Fruit fly (Drosophila melanogaster) whole organism, embryonic: ENCODE data around the gene CG42268.

ENCODE experiments used
- ATbp ChIP-seq: fragments of 200-800 bp; sonication (Bioruptor generic); optimal IDR thresholded peaks from 2 replicates; lab custom pipeline; 2017; ENCODE audit warnings: missing biosample characterization, mild to moderate bottlenecking, missing genetic modification characterization, missing genetic modification reagents
- Aef1 ChIP-seq: fragments of 200-800 bp; sonication (Bioruptor generic); IDR thresholded peaks from 3 replicates; pipeline ENCODE4 v1.3.6; 2022; ENCODE audit warnings: missing biosample characterization, missing genetic modification characterization
- B-H1 ChIP-seq: fragments of 200-800 bp; sonication (Bioruptor generic); IDR thresholded peaks from 3 replicates; pipeline ENCODE4 v1.3.6; 2022; ENCODE audit warnings: missing biosample characterization, missing genetic modification characterization
- BtbVII ChIP-seq: fragments of 200-800 bp; sonication (Bioruptor generic); optimal IDR thresholded peaks from 3 replicates; lab custom pipeline; 2017; ENCODE audit warnings: missing biosample characterization, mild to moderate bottlenecking, missing genetic modification characterization
- C15 ChIP-seq: fragments of 200-800 bp; sonication (Bioruptor generic); IDR thresholded peaks from 3 replicates; pipeline ENCODE4 v1.3.6; 2022; ENCODE audit warnings: missing biosample characterization, missing genetic modification characterization
- CG10462 ChIP-seq: fragments of 200-800 bp; sonication (Bioruptor generic); optimal IDR thresholded peaks from 2 replicates; lab custom pipeline; 2016; ENCODE audit warnings: missing biosample characterization, missing genetic modification characterization
- CG11085 ChIP-seq: fragments of 200-800 bp; sonication (Bioruptor generic); IDR thresholded peaks from 2 replicates; pipeline ENCODE4 v1.3.6; 2022; ENCODE audit warnings: missing biosample characterization, missing genetic modification characterization
- CG14965 ChIP-seq: fragments of 200-800 bp; sonication (Bioruptor generic); optimal IDR thresholded peaks from 2 replicates; lab custom pipeline; 2016; ENCODE audit warnings: missing biosample characterization, missing genetic modification characterization, borderline replicate concordance
- CG16813 ChIP-seq: fragments of 200-800 bp; sonication (Bioruptor generic); IDR thresholded peaks from 3 replicates; pipeline ENCODE4 v1.3.6; 2022; ENCODE audit warnings: missing biosample characterization, missing genetic modification characterization; ENCODE audit not compliant: partially characterized antibody
- CG17359 ChIP-seq: fragments of 200-800 bp; sonication (Bioruptor generic); optimal IDR thresholded peaks from 3 replicates; lab custom pipeline; 2018; ENCODE audit warnings: missing biosample characterization, mild to moderate bottlenecking, missing genetic modification characterization, moderate library complexity
- CG1832 ChIP-seq: fragments of 200-800 bp; sonication (Bioruptor generic); optimal IDR thresholded peaks from 2 replicates; lab custom pipeline; 2017; ENCODE audit warnings: missing biosample characterization, mild to moderate bottlenecking, missing genetic modification characterization, inconsistent platforms
- CG2678 ChIP-seq: fragments of 200-800 bp; sonication (Bioruptor generic); optimal IDR thresholded peaks from 3 replicates; lab custom pipeline; 2019; ENCODE audit warnings: missing biosample characterization, mild to moderate bottlenecking, missing genetic modification characterization, moderate library complexity
- CG30431 ChIP-seq: fragments of 200-800 bp; sonication (Bioruptor generic); optimal IDR thresholded peaks from 2 replicates; lab custom pipeline; 2017; ENCODE audit warnings: missing biosample characterization, missing genetic modification characterization
- CG31388 ChIP-seq: fragments of 200-800 bp; sonication (Bioruptor generic); optimal IDR thresholded peaks from 2 replicates; lab custom pipeline; 2016; ENCODE audit warnings: missing biosample characterization, missing genetic modification characterization
- CG33557 ChIP-seq: fragments of 200-800 bp; sonication (Bioruptor generic); optimal IDR thresholded peaks from 2 replicates; lab custom pipeline; 2019; ENCODE audit warnings: missing biosample characterization, mild to moderate bottlenecking, missing genetic modification characterization, moderate library complexity
- CG3407 ChIP-seq: fragments of 200-800 bp; sonication (Bioruptor generic); optimal IDR thresholded peaks from 2 replicates; lab custom pipeline; 2018; ENCODE audit warnings: missing biosample characterization, mild to moderate bottlenecking, missing genetic modification characterization
- CG3847 ChIP-seq: fragments of 200-800 bp; sonication (Bioruptor generic); IDR thresholded peaks from 2 replicates; pipeline ENCODE4 v1.3.6; 2022; ENCODE audit warnings: missing biosample characterization, missing genetic modification characterization
- CG7987 ChIP-seq: fragments of 200-800 bp; sonication (Bioruptor generic); optimal IDR thresholded peaks from 2 replicates; lab custom pipeline; 2018; ENCODE audit warnings: missing biosample characterization, mild to moderate bottlenecking, missing genetic modification characterization, moderate library complexity
- Camta ChIP-seq: fragments of 200-800 bp; sonication (Bioruptor generic); optimal IDR thresholded peaks from 2 replicates; lab custom pipeline; 2016; ENCODE audit warnings: missing biosample characterization, missing genetic modification characterization
- Dfd ChIP-seq, 2 experiments: fragments of >200 bp; optimal IDR thresholded peaks; 2 replicates each; lab custom pipeline; 2017; ENCODE audit warnings: missing biosample characterization in 2 of 2, missing genetic modification characterization in 2 of 2
- Dip3 ChIP-seq: fragments of 200-800 bp; sonication (Bioruptor generic); optimal IDR thresholded peaks from 3 replicates; lab custom pipeline; 2016; ENCODE audit warnings: missing biosample characterization, missing genetic modification characterization
- E2f2 ChIP-seq: fragments of 200-800 bp; sonication (Bioruptor generic); IDR thresholded peaks from 2 replicates; pipeline ENCODE4 v1.3.6; 2022; ENCODE audit warnings: missing biosample characterization, missing genetic modification characterization
- Ets97D ChIP-seq: fragments of 200-800 bp; sonication (Bioruptor generic); optimal IDR thresholded peaks from 3 replicates; lab custom pipeline; 2016; ENCODE audit warnings: missing biosample characterization, missing genetic modification characterization
- Fer1 ChIP-seq: fragments of 200-800 bp; sonication (Bioruptor generic); optimal IDR thresholded peaks from 2 replicates; lab custom pipeline; 2017; ENCODE audit warnings: missing biosample characterization, mild to moderate bottlenecking, missing genetic modification characterization
- Gug ChIP-seq: fragments of 200-800 bp; sonication (Bioruptor generic); IDR thresholded peaks from 4 replicates; pipeline ENCODE4 v1.3.6; 2022; ENCODE audit warnings: missing biosample characterization, missing genetic modification characterization
- H15 ChIP-seq: fragments of 200-800 bp; sonication (Bioruptor generic); IDR thresholded peaks from 3 replicates; pipeline ENCODE4 v1.3.6; 2022; ENCODE audit warnings: missing biosample characterization, missing genetic modification characterization
- Lim3 ChIP-seq: fragments of 200-800 bp; sonication (Bioruptor generic); IDR thresholded peaks from 2 replicates; pipeline ENCODE4 v1.3.6; 2022; ENCODE audit warnings: missing biosample characterization, missing genetic modification characterization
- Side ChIP-seq: fragments of 200-800 bp; sonication (Bioruptor generic); optimal IDR thresholded peaks from 2 replicates; lab custom pipeline; 2016; ENCODE audit warnings: missing biosample characterization, missing genetic modification characterization
- Stat92E ChIP-seq, 3 experiments: fragments of >200 bp in 2 of 3; fragments of 200-800 bp in 1 of 3; sonication (Bioruptor generic) in 1 of 3; optimal IDR thresholded peaks; 2 replicates each; lab custom pipeline; 2017 to 2019; ENCODE audit warnings: missing biosample characterization in 3 of 3, missing genetic modification characterization in 3 of 3, mild to moderate bottlenecking in 1 of 3, moderate library complexity in 1 of 3
- TFAM ChIP-seq: fragments of 200-800 bp; sonication (Bioruptor generic); optimal IDR thresholded peaks from 2 replicates; lab custom pipeline; 2017; ENCODE audit warnings: missing biosample characterization, missing genetic modification characterization, inconsistent platforms
- Vsx1 ChIP-seq: fragments of 200-800 bp; sonication (Bioruptor generic); optimal IDR thresholded peaks from 2 replicates; lab custom pipeline; 2017; ENCODE audit warnings: missing biosample characterization, mild to moderate bottlenecking, missing genetic modification characterization, missing genetic modification reagents
- chif ChIP-seq, 2 experiments: fragments of 200-800 bp; sonication (Bioruptor generic); optimal IDR thresholded peaks; 3 replicates each; lab custom pipeline; 2016; ENCODE audit warnings: missing biosample characterization in 2 of 2, missing genetic modification characterization in 2 of 2
- cwo ChIP-seq: fragments of 200-800 bp; sonication (Bioruptor generic); optimal IDR thresholded peaks from 3 replicates; lab custom pipeline; 2017; ENCODE audit warnings: missing biosample characterization, missing genetic modification characterization, mild to moderate bottlenecking, moderate library complexity, missing genetic modification reagents
- dimm ChIP-seq: fragments of 200-800 bp; sonication (Bioruptor generic); IDR thresholded peaks from 2 replicates; pipeline ENCODE4 v1.3.6; 2022; ENCODE audit warnings: missing biosample characterization, missing genetic modification characterization
- eve ChIP-seq, 2 experiments: fragments of >200 bp; optimal IDR thresholded peaks; 2 replicates each; lab custom pipeline; 2017; ENCODE audit warnings: missing biosample characterization in 2 of 2, missing genetic modification characterization in 2 of 2
- fd102C ChIP-seq: fragments of 200-800 bp; sonication (Bioruptor generic); optimal IDR thresholded peaks from 2 replicates; lab custom pipeline; 2018; ENCODE audit warnings: missing biosample characterization, mild to moderate bottlenecking, missing genetic modification characterization, moderate library complexity
- gce ChIP-seq: fragments of 200-800 bp; sonication (Bioruptor generic); IDR thresholded peaks from 3 replicates; pipeline ENCODE4 v1.3.6; 2022; ENCODE audit warnings: missing biosample characterization, missing genetic modification characterization
- gcm ChIP-seq: fragments of 200-800 bp; sonication (Bioruptor generic); optimal IDR thresholded peaks from 2 replicates; lab custom pipeline; 2019; ENCODE audit warnings: missing biosample characterization, mild to moderate bottlenecking, missing genetic modification characterization, moderate library complexity
- hb ChIP-seq: fragments of 200-800 bp; sonication (Bioruptor generic); IDR thresholded peaks from 3 replicates; pipeline ENCODE4 v1.3.6; 2022; ENCODE audit warnings: missing biosample characterization, missing genetic modification characterization; ENCODE audit not compliant: partially characterized antibody
- her ChIP-seq: fragments of 200-800 bp; sonication (Bioruptor generic); optimal IDR thresholded peaks from 2 replicates; lab custom pipeline; 2016; ENCODE audit warnings: missing biosample characterization, missing genetic modification characterization
- hth ChIP-seq: fragments of >200 bp; optimal IDR thresholded peaks from 2 replicates; lab custom pipeline; 2017; ENCODE audit warnings: inconsistent platforms
- jigr1 ChIP-seq: fragments of 200-800 bp; sonication (Bioruptor generic); IDR thresholded peaks from 3 replicates; pipeline ENCODE4 v1.3.6; 2022; ENCODE audit warnings: missing biosample characterization, missing genetic modification characterization
- kah ChIP-seq: fragments of 200-800 bp; sonication (Bioruptor generic); optimal IDR thresholded peaks from 2 replicates; lab custom pipeline; 2018; ENCODE audit warnings: missing biosample characterization, mild to moderate bottlenecking, missing genetic modification characterization
- kni ChIP-seq: fragments of 200-800 bp; sonication (Bioruptor generic); optimal IDR thresholded peaks from 3 replicates; lab custom pipeline; 2017; ENCODE audit warnings: mild to moderate bottlenecking, missing biosample characterization, missing genetic modification reagents, missing genetic modification characterization
- otp ChIP-seq: fragments of 200-800 bp; sonication (Bioruptor generic); IDR thresholded peaks from 3 replicates; pipeline ENCODE4, ENCODE4 v1.3.6; 2022; ENCODE audit warnings: missing biosample characterization, missing genetic modification characterization
- phol ChIP-seq: fragments of 200-800 bp; sonication (Bioruptor generic); optimal IDR thresholded peaks from 3 replicates; lab custom pipeline; 2018; ENCODE audit warnings: missing biosample characterization, mild to moderate bottlenecking, missing genetic modification characterization, moderate library complexity
- scrt ChIP-seq: fragments of 200-800 bp; sonication (Bioruptor generic); optimal IDR thresholded peaks from 2 replicates; lab custom pipeline; 2018; ENCODE audit warnings: missing biosample characterization, mild to moderate bottlenecking, missing genetic modification characterization, moderate library complexity
- tgo ChIP-seq: fragments of 200-800 bp; sonication (Bioruptor generic); IDR thresholded peaks from 3 replicates; pipeline ENCODE4 v1.3.6; 2022; ENCODE audit warnings: missing biosample characterization, missing genetic modification characterization
- trem ChIP-seq: fragments of 200-800 bp; optimal IDR thresholded peaks from 3 replicates; lab custom pipeline; 2019; ENCODE audit warnings: missing biosample characterization, mild to moderate bottlenecking, missing genetic modification characterization, moderate library complexity

CG42268 gene

dm6 chr3L:9713828-9714536 is 46.2 kb downstream of the CG42268 start, which contains the start of gene vsg (continued):
- 0 out of 2 replicates have a peak, but pooled peaks have one; percentile 31 for TF ChIP-seq E2f2 (GFP tag; lab: Robert Waterston, UW)
- peak; percentile 59; the same call in 2 of the 3 replicates for TF ChIP-seq H15 (GFP tag; lab: Robert Waterston, UW)
- peak; percentile 7 to 61 for TF ChIP-seq chif (GFP tag; optimal IDR thresholded peaks at IDR 0.05; lab: Kevin White, UChicago)
- no peak for TF ChIP-seq hth
- peak; percentile 29 for TF ChIP-seq Camta
- peak; percentile 86 for TF ChIP-seq CG16813
- peak; percentile 63 for TF ChIP-seq CG10462 (GFP tag; lab: Kevin White, UChicago)
- TF ChIP-seq CG33557 (GFP tag; lab: Kevin White, UChicago): peak; percentile 75
- no peak; the same call in 1 of the 2 replicates for TF ChIP-seq CG11085
- TF ChIP-seq cwo (GFP tag; lab: Kevin White, UChicago): peak; percentile 48
- no peak for TF ChIP-seq eve (GFP tag; optimal IDR thresholded peaks at IDR 0.05; lab: Kevin White, UChicago)
- peak; percentile 81; the same call in 3 of the 4 replicates for TF ChIP-seq Gug (GFP tag; lab: Robert Waterston, UW)
- TF ChIP-seq Vsx1 (GFP tag; lab: Kevin White, UChicago): peak; percentile 41
- peak; percentile 36 for TF ChIP-seq ATbp (GFP tag; lab: Kevin White, UChicago)
- no peak for TF ChIP-seq fd102C (GFP tag; lab: Kevin White, UChicago)
- TF ChIP-seq B-H1 (GFP tag; lab: Robert Waterston, UW): no peak; the same call in 2 of the 3 replicates
- TF ChIP-seq CG2678 (tag; lab: Kevin White, UChicago): peak; percentile 90
- TF ChIP-seq her (GFP tag; lab: Kevin White, UChicago): peak; percentile 45
- peak; percentile 76 for TF ChIP-seq trem
- TF ChIP-seq CG1832 (GFP tag; lab: Kevin White, UChicago): no peak
- TF ChIP-seq gce: no peak
- TF ChIP-seq otp: no peak
- TF ChIP-seq Side (GFP tag; lab: Kevin White, UChicago): peak; percentile 13
- peak; percentile 45 for TF ChIP-seq BtbVII (GFP tag; lab: Kevin White, UChicago)
- peak; percentile 61 for TF ChIP-seq kah (GFP tag; lab: Kevin White, UChicago)
- TF ChIP-seq tgo (GFP tag; lab: Robert Waterston, UW): peak; percentile 81
- no peak for TF ChIP-seq Stat92E (GFP tag; optimal IDR thresholded peaks at IDR 0.05; lab: Kevin White, UChicago)
- TF ChIP-seq CG14965 (GFP tag; lab: Kevin White, UChicago): no peak
- TF ChIP-seq dimm (GFP tag; lab: Robert Waterston, UW): no peak
- peak; percentile 62 for TF ChIP-seq CG30431
- peak; percentile 5 for TF ChIP-seq CG31388
- peak; percentile 60 for TF ChIP-seq CG3407
- TF ChIP-seq CG3847: peak; percentile 62
- peak; percentile 60 for TF ChIP-seq Dip3 (GFP tag; lab: Kevin White, UChicago)
- peak; percentile 29 for TF ChIP-seq Ets97D
- no peak for TF ChIP-seq kni
- no peak for TF ChIP-seq Lim3 (GFP tag; lab: Robert Waterston, UW)
- TF ChIP-seq Aef1 (GFP tag; lab: Robert Waterston, UW): peak; percentile 55; the same call in 2 of the 3 replicates
- peak; percentile 56; the same call in 1 of the 3 replicates for TF ChIP-seq jigr1 (GFP tag; lab: Robert Waterston, UW)
- peak; percentile 90 for TF ChIP-seq phol
- no peak for TF ChIP-seq TFAM
- peak; percentile 71 for TF ChIP-seq CG17359 (tag; lab: Kevin White, UChicago)
- peak; percentile 49 for TF ChIP-seq scrt (GFP tag; lab: Kevin White, UChicago)
- TF ChIP-seq Fer1 (GFP tag; lab: Kevin White, UChicago): peak; percentile 63
- TF ChIP-seq hb (GFP tag; lab: Robert Waterston, UW): peak; percentile 80
- no peak for TF ChIP-seq C15 (GFP tag; lab: Robert Waterston, UW)
- TF ChIP-seq CG7987: no peak
- TF ChIP-seq gcm (GFP tag; lab: Kevin White, UChicago): peak; percentile 48
- no peak for TF ChIP-seq Dfd (GFP tag; optimal IDR thresholded peaks at IDR 0.05; lab: Kevin White, UChicago)
